Fruit fly (Drosophila melanogaster) whole organism, wandering third instar larva: Measurements from ENCODE around the gene Cyp4g15.

Source experiments
- CG32264 ChIP-seq: fragments of 200-800 bp; sonication (Bioruptor generic); optimal IDR thresholded peaks from 2 replicates; lab custom pipeline; 2016; ENCODE audit warnings: missing biosample characterization, missing genetic modification characterization
- GATAd ChIP-seq: sonication (Bioruptor generic); optimal IDR thresholded peaks from 2 replicates; lab custom pipeline; 2016; ENCODE audit warnings: missing biosample characterization, missing genetic modification characterization
- Hnf4 ChIP-seq: fragments of 200-800 bp; sonication (Bioruptor generic); optimal IDR thresholded peaks from 2 replicates; lab custom pipeline; 2016; ENCODE audit warnings: missing biosample characterization, mild to moderate bottlenecking, missing genetic modification characterization
- Hr78 ChIP-seq: fragments of >200 bp; optimal IDR thresholded peaks from 2 replicates; lab custom pipeline; 2017; ENCODE audit warnings: missing biosample characterization, missing genetic modification characterization
- Hr83 ChIP-seq: fragments of 200-300 bp; sonication (Bioruptor generic); optimal IDR thresholded peaks from 2 replicates; lab custom pipeline; 2016; ENCODE audit warnings: missing biosample characterization, mild to moderate bottlenecking, missing genetic modification characterization, moderate library complexity; ENCODE audit not compliant: poor library complexity, severe bottlenecking
- br ChIP-seq: fragments of 200-800 bp; sonication (Bioruptor generic); optimal IDR thresholded peaks from 2 replicates; lab custom pipeline; 2016; ENCODE audit warnings: missing biosample characterization, missing genetic modification characterization
- brk ChIP-seq: fragments of 200-800 bp; sonication (Bioruptor generic); optimal IDR thresholded peaks from 2 replicates; lab custom pipeline; 2016; ENCODE audit warnings: missing biosample characterization, mild to moderate bottlenecking, missing genetic modification characterization
- dl ChIP-seq, 2 experiments: fragments of 175-275, 200-275 bp in 1 of 2; fragments of 200-275 bp in 1 of 2; sonication (Bioruptor generic); optimal IDR thresholded peaks; lab custom pipeline; 2018; ENCODE audit warnings: mild to moderate bottlenecking in 2 of 2, missing biosample characterization in 2 of 2, missing genetic modification characterization in 2 of 2, moderate library complexity in 2 of 2; ENCODE audit not compliant: partially characterized antibody in 2 of 2, insufficient read depth in 1 of 2
- dmrt93B ChIP-seq: fragments of 200-800 bp; sonication (Bioruptor generic); optimal IDR thresholded peaks from 2 replicates; lab custom pipeline; 2018; ENCODE audit warnings: missing biosample characterization, mild to moderate bottlenecking, missing genetic modification characterization
- fru ChIP-seq: fragments of 200-800 bp; sonication (Bioruptor generic); optimal IDR thresholded peaks from 3 replicates; lab custom pipeline; 2016; ENCODE audit warnings: missing biosample characterization, mild to moderate bottlenecking, missing genetic modification characterization
- h ChIP-seq: fragments of 200-800 bp; sonication (Bioruptor generic); optimal IDR thresholded peaks from 3 replicates; lab custom pipeline; 2016; ENCODE audit warnings: missing biosample characterization, mild to moderate bottlenecking, missing genetic modification characterization
- jim ChIP-seq: fragments of 175-275, 200-325 bp; sonication (Bioruptor generic); optimal IDR thresholded peaks from 2 replicates; lab custom pipeline; 2016; ENCODE audit warnings: missing biosample characterization, mild to moderate bottlenecking, missing genetic modification characterization

dm6 chrX:11451630-11452029 lies 25.2 kb upstream of the Cyp4g15 start:
- TF ChIP-seq dmrt93B (GFP tag; lab: Kevin White, UChicago) (no peak), br (GFP tag; lab: Kevin White, UChicago) (no peak), Hr83 (GFP tag; lab: Kevin White, UChicago) (no peak), Hnf4 (no peak), h (GFP tag; lab: Kevin White, UChicago) (no peak), fru (GFP tag; lab: Kevin White, UChicago) (no peak), dl (GFP tag; optimal IDR thresholded peaks at IDR 0.05; lab: Kevin White, UChicago; ENCODE audit: insufficient read depth in 1 of 2, partially characterized antibody in 2 of 2) (no peak), Hr78 (no peak), brk (no peak), GATAd (no peak), jim (GFP tag; lab: Kevin White, UChicago) (no peak), CG32264 (GFP tag; lab: Kevin White, UChicago) (no peak)
